Worm (Caenorhabditis elegans): ENCODE results near the gene sbp-1.

ce11 chrIII:11465394-11465948, 23.1 kb upstream of the sbp-1 start:
- TF ChIP-seq snpc-4 (tag; optimal IDR thresholded peaks at IDR 0.05) (no peak), ham-2 (GFP tag; optimal IDR thresholded peaks at IDR 0.05) (no peak), unc-120 (tag; optimal IDR thresholded peaks at IDR 0.05; ENCODE audit: poor library complexity, severe bottlenecking) (no peak), nhr-2 (tag; optimal IDR thresholded peaks at IDR 0.05) (no peak), lin-13 (tag; optimal IDR thresholded peaks at IDR 0.05) (no peak), flh-1 (GFP tag; optimal IDR thresholded peaks at IDR 0.05) (no peak)
